Worm (Caenorhabditis elegans) whole organism, young adult: ENCODE measurements around the gene T05D4.2.

Experiments used
- F37B4.10 ChIP-seq: fragments of 200-800 bp; sonication (Bioruptor generic); IDR thresholded peaks from 2 replicates; pipeline ENCODE4 v1.3.6; 2022; ENCODE audit warnings: missing genetic modification characterization, missing compliant biosample characterization
- F49E8.2 ChIP-seq: sonication (generic microtip); optimal IDR thresholded peaks from 3 replicates; lab custom pipeline; 2017; ENCODE audit warnings: missing genetic modification characterization, mild to moderate bottlenecking, missing compliant biosample characterization, antibody characterized with exemption, moderate library complexity; ENCODE audit not compliant: insufficient read depth
- F57A8.1 ChIP-seq: fragments of 200-800 bp; sonication (Bioruptor generic); optimal IDR thresholded peaks from 2 replicates; lab custom pipeline; 2018; ENCODE audit warnings: mild to moderate bottlenecking, missing genetic modification characterization, moderate library complexity, missing compliant biosample characterization
- K12H6.12 ChIP-seq: fragments of 200-800 bp; sonication (Bioruptor generic); optimal IDR thresholded peaks from 2 replicates; lab custom pipeline; 2018; ENCODE audit warnings: mild to moderate bottlenecking, missing genetic modification characterization, missing compliant biosample characterization
- T26A5.8 ChIP-seq: sonication (generic microtip); optimal IDR thresholded peaks from 2 replicates; lab custom pipeline; 2016; ENCODE audit warnings: missing genetic modification characterization, missing compliant biosample characterization
- akir-1 ChIP-seq: fragments of 200-800 bp; sonication (Bioruptor generic); optimal IDR thresholded peaks from 2 replicates; lab custom pipeline; 2018; ENCODE audit warnings: mild to moderate bottlenecking, missing genetic modification characterization, moderate library complexity, missing compliant biosample characterization
- aptf-3 ChIP-seq: fragments of 200-800 bp; sonication (Bioruptor generic); IDR thresholded peaks from 2 replicates; pipeline ENCODE4 v1.3.6; 2022; ENCODE audit warnings: missing genetic modification characterization, missing compliant biosample characterization
- athp-1 ChIP-seq: sonication (generic microtip); optimal IDR thresholded peaks from 2 replicates; lab custom pipeline; 2017; ENCODE audit warnings: mild to moderate bottlenecking, missing genetic modification characterization, missing compliant biosample characterization
- attf-5 ChIP-seq: fragments of 200-800 bp; sonication (Bioruptor generic); optimal IDR thresholded peaks from 2 replicates; lab custom pipeline; 2018; ENCODE audit warnings: mild to moderate bottlenecking, missing genetic modification characterization, missing compliant biosample characterization
- attf-6 ChIP-seq: fragments of 200-800 bp; sonication (Bioruptor generic); IDR thresholded peaks from 2 replicates; pipeline ENCODE4 v1.3.6; 2022; ENCODE audit warnings: missing genetic modification reagents, missing genetic modification characterization, missing compliant biosample characterization
- bed-2 ChIP-seq: fragments of 200-800 bp; sonication (Bioruptor generic); IDR thresholded peaks from 2 replicates; pipeline ENCODE4 v1.3.6; 2022; ENCODE audit warnings: missing genetic modification reagents, missing genetic modification characterization, missing compliant biosample characterization
- cebp-1 ChIP-seq, 2 experiments: fragments of 200-800 bp in 1 of 2; sonication (Bioruptor generic) in 1 of 2; sonication (generic microtip) in 1 of 2; IDR thresholded peaks in 1 of 2; optimal IDR thresholded peaks in 1 of 2; 2 replicates each; pipeline versions ENCODE4 v1.3.6 to Lab custom; 2017 to 2022; ENCODE audit warnings: missing compliant biosample characterization in 2 of 2, missing genetic modification characterization in 2 of 2, mild to moderate bottlenecking in 1 of 2, missing genetic modification reagents in 1 of 2, moderate library complexity in 1 of 2
- ceh-100 ChIP-seq: fragments of 200-800 bp; sonication (Bioruptor generic); IDR thresholded peaks from 2 replicates; pipeline ENCODE4 v1.3.6; 2022; ENCODE audit warnings: missing genetic modification reagents, missing genetic modification characterization, missing compliant biosample characterization
- chd-7 ChIP-seq: sonication (generic microtip); optimal IDR thresholded peaks from 2 replicates; lab custom pipeline; 2016; ENCODE audit warnings: mild to moderate bottlenecking, missing genetic modification characterization, moderate library complexity, missing compliant biosample characterization
- dox-1 ChIP-seq: fragments of 200-800 bp; sonication (Bioruptor generic); IDR thresholded peaks from 2 replicates; pipeline ENCODE4 v1.3.6; 2022; ENCODE audit warnings: missing genetic modification reagents, missing genetic modification characterization, missing compliant biosample characterization
- dpff-1 ChIP-seq: sonication (generic microtip); optimal IDR thresholded peaks from 2 replicates; lab custom pipeline; 2017; ENCODE audit warnings: mild to moderate bottlenecking, missing genetic modification characterization, missing compliant biosample characterization
- efl-1 ChIP-seq: fragments of 150-350 bp; optimal IDR thresholded peaks from 2 replicates; lab custom pipeline; 2014; ENCODE audit warnings: missing biosample characterization, missing genetic modification reagents, missing genetic modification characterization
- egl-44 ChIP-seq: fragments of 200-800 bp; sonication (Bioruptor generic); IDR thresholded peaks from 2 replicates; pipeline ENCODE4 v1.3.6; 2022; ENCODE audit warnings: missing genetic modification reagents, missing genetic modification characterization, missing compliant biosample characterization
- ets-4 ChIP-seq: fragments of 200-800 bp; sonication (Bioruptor generic); optimal IDR thresholded peaks from 2 replicates; lab custom pipeline; 2018; ENCODE audit warnings: mild to moderate bottlenecking, missing genetic modification characterization, missing compliant biosample characterization
- fkh-3 ChIP-seq: sonication (generic microtip); optimal IDR thresholded peaks from 2 replicates; lab custom pipeline; 2016; ENCODE audit warnings: mild to moderate bottlenecking, missing genetic modification characterization, missing compliant biosample characterization
- hmg-1.2 ChIP-seq: fragments of 200-800 bp; sonication (Bioruptor generic); IDR thresholded peaks from 2 replicates; pipeline ENCODE4 v1.3.6; 2022; ENCODE audit warnings: missing genetic modification reagents, missing genetic modification characterization, missing compliant biosample characterization
- hmg-20 ChIP-seq: fragments of 200-800 bp; sonication (Bioruptor generic); IDR thresholded peaks from 2 replicates; pipeline ENCODE4 v1.3.6; 2022; ENCODE audit warnings: missing genetic modification reagents, missing genetic modification characterization, missing compliant biosample characterization
- hsf-1 ChIP-seq: fragments of 200-800 bp; sonication (Bioruptor generic); IDR thresholded peaks from 2 replicates; pipeline ENCODE4 v1.3.6; 2022; ENCODE audit warnings: missing genetic modification reagents, missing genetic modification characterization, missing compliant biosample characterization
- let-607 ChIP-seq, 2 experiments: fragments of 200-800 bp in 1 of 2; sonication (Bioruptor generic) in 1 of 2; sonication (generic microtip) in 1 of 2; optimal IDR thresholded peaks; 2 replicates each; lab custom pipeline; 2016 to 2018; ENCODE audit warnings: mild to moderate bottlenecking in 2 of 2, missing compliant biosample characterization in 2 of 2, missing genetic modification characterization in 2 of 2, moderate library complexity in 2 of 2, missing genotype in 1 of 2
- lir-1 ChIP-seq: fragments of 200-800 bp; sonication (Bioruptor generic); conservative IDR thresholded peaks from 2 replicates; pipeline ENCODE4 v1.3.6; 2022; ENCODE audit warnings: missing genetic modification reagents, missing genetic modification characterization, missing compliant biosample characterization
- nfya-1 ChIP-seq: sonication (generic microtip); optimal IDR thresholded peaks from 2 replicates; lab custom pipeline; 2017; ENCODE audit warnings: antibody characterized with exemption, missing compliant biosample characterization, missing genetic modification characterization, borderline replicate concordance; ENCODE audit not compliant: insufficient read depth
- nhr-27 ChIP-seq: fragments of 200-800 bp; sonication (Bioruptor generic); optimal IDR thresholded peaks from 2 replicates; lab custom pipeline; 2018; ENCODE audit warnings: mild to moderate bottlenecking, missing genetic modification characterization, moderate library complexity, missing compliant biosample characterization
- nhr-80 ChIP-seq: sonication (generic microtip); optimal IDR thresholded peaks from 2 replicates; lab custom pipeline; 2016; ENCODE audit warnings: missing genetic modification characterization, missing compliant biosample characterization
- pha-4 ChIP-seq: fragments of 150-350 bp; sonication (generic microtip); optimal IDR thresholded peaks from 2 replicates; lab custom pipeline; 2014; ENCODE audit warnings: missing biosample characterization, missing genetic modification reagents, missing genetic modification characterization
- rpc-1 ChIP-seq, 2 experiments: fragments of 150-350 bp in 1 of 2; sonication (generic microtip) in 1 of 2; optimal IDR thresholded peaks; 2 replicates each; lab custom pipeline; 2014 to 2018; ENCODE audit warnings: missing biosample characterization in 1 of 2, missing genetic modification characterization in 1 of 2, missing genetic modification reagents in 1 of 2, missing genotype in 1 of 2
- snpc-4 ChIP-seq, 5 experiments: fragments of 150-350 bp in 1 of 5; sonication (generic microtip) in 4 of 5; optimal IDR thresholded peaks; 2 replicates each; lab custom pipeline; 2014 to 2018; ENCODE audit warnings: missing genetic modification characterization in 5 of 5, missing biosample characterization in 3 of 5, antibody characterized with exemption in 2 of 5, mild to moderate bottlenecking in 2 of 5, missing compliant biosample characterization in 2 of 5, missing genotype in 2 of 5, moderate library complexity in 2 of 5, missing genetic modification reagents in 1 of 5
- tbp1 ChIP-seq: fragments of 200-800 bp; sonication (Bioruptor generic); optimal IDR thresholded peaks from 2 replicates; lab custom pipeline; 2018; ENCODE audit warnings: mild to moderate bottlenecking, missing genetic modification characterization, missing compliant biosample characterization
- tbx-9 ChIP-seq: sonication (generic microtip); optimal IDR thresholded peaks from 2 replicates; lab custom pipeline; 2016; ENCODE audit warnings: borderline replicate concordance, missing genetic modification characterization, inconsistent platforms, missing compliant biosample characterization
- zfh-2 ChIP-seq: fragments of 200-800 bp; sonication (Bioruptor generic); conservative IDR thresholded peaks from 2 replicates; pipeline ENCODE4 v1.3.6; 2022; ENCODE audit warnings: missing genetic modification reagents, missing genetic modification characterization, missing compliant biosample characterization
- zim-3 ChIP-seq: sonication (generic microtip); optimal IDR thresholded peaks from 2 replicates; lab custom pipeline; 2017; ENCODE audit warnings: mild to moderate bottlenecking, missing genetic modification characterization, moderate library complexity, missing compliant biosample characterization
- ztf-22 ChIP-seq: fragments of 200-800 bp; sonication (Bioruptor generic); optimal IDR thresholded peaks from 2 replicates; lab custom pipeline; 2018; ENCODE audit warnings: mild to moderate bottlenecking, missing genetic modification characterization, moderate library complexity, missing compliant biosample characterization

The T05D4.2 gene

ce11 chrIII:13544593-13544992, 18.3 kb downstream of the T05D4.2 start:
- TF ChIP-seq lir-1 (GFP tag; lab: Robert Waterston, UW) (no peak), zfh-2 (no peak), tbp1 (peak; percentile 33), nfya-1 (tag; lab: Kevin White, UChicago) (no peak), dpff-1 (tag; lab: Kevin White, UChicago) (no peak), K12H6.12 (no peak), fkh-3 (no peak), hmg-1.2 (GFP tag; lab: Robert Waterston, UW) (peak; percentile 63; the same call in 1 of the 2 replicates), hmg-20 (GFP tag; lab: Robert Waterston, UW) (no peak), tbx-9 (tag; lab: Kevin White, UChicago) (no peak), F37B4.10 (GFP tag; lab: Robert Waterston, UW) (no peak), pha-4 (tag; lab: Kevin White, UChicago) (no peak), snpc-4 (GFP tag; optimal IDR thresholded peaks at IDR 0.05; lab: Kevin White, UChicago) (no peak), snpc-4 (tag; optimal IDR thresholded peaks at IDR 0.05; lab: Kevin White, UChicago) (no peak), ets-4 (GFP tag; lab: Kevin White, UChicago) (peak; percentile 87), ceh-100 (GFP tag; lab: Robert Waterston, UW) (no peak), let-607 (tag; optimal IDR thresholded peaks at IDR 0.05; lab: Kevin White, UChicago) (peak in 1 of 2 experiments; percentile 56), nhr-27 (tag; lab: Kevin White, UChicago) (no peak), dox-1 (GFP tag; lab: Robert Waterston, UW) (peak; percentile 74), egl-44 (no peak), nhr-80 (tag; lab: Kevin White, UChicago) (peak; percentile 93), efl-1 (GFP tag; lab: Kevin White, UChicago) (no peak), cebp-1 (GFP tag; IDR thresholded peaks at IDR 0.05; lab: Robert Waterston, UW) (no peak), cebp-1 (tag; optimal IDR thresholded peaks at IDR 0.05; lab: Kevin White, UChicago) (peak; percentile 20), ztf-22 (GFP tag; lab: Kevin White, UChicago) (no peak), F57A8.1 (GFP tag; lab: Kevin White, UChicago) (no peak), athp-1 (no peak), chd-7 (tag; lab: Kevin White, UChicago) (peak; percentile 20), hsf-1 (GFP tag; lab: Robert Waterston, UW) (0 out of 2 replicates have a peak, but pooled peaks have one; percentile 48), T26A5.8 (tag; lab: Kevin White, UChicago) (no peak), zim-3 (peak; percentile 5), aptf-3 (GFP tag; lab: Robert Waterston, UW) (no peak), F49E8.2 (tag; lab: Kevin White, UChicago) (no peak), attf-5 (GFP tag; lab: Kevin White, UChicago) (peak; percentile 34)

- no peak for TF ChIP-seq bed-2
- TF ChIP-seq attf-6 (GFP tag; lab: Robert Waterston, UW), result no peak
- no peak for TF ChIP-seq akir-1 (GFP tag; lab: Kevin White, UChicago)
- no peak for TF ChIP-seq rpc-1 (optimal IDR thresholded peaks at IDR 0.05; lab: Kevin White, UChicago)
- no peak for TF ChIP-seq rpc-1 (tag; optimal IDR thresholded peaks at IDR 0.05; lab: Kevin White, UChicago)
- TF ChIP-seq tbx-9 (tag; lab: Kevin White, UChicago), result no peak
- TF ChIP-seq, all 124 proteins: peak for 0
Measured at ce11 chrIII:13543434-13543833, 19.4 kb downstream of the T05D4.2 start, which contains the start of gene acs-5. TSS of gene acs-5 (minus strand) at chrIII:13543534.
